Worm (Caenorhabditis elegans) whole organism, young adult: ENCODE measurements around the gene srw-54.

Experiments used
- B0019.2 ChIP-seq: fragments of 200-800 bp; sonication (Bioruptor generic); conservative IDR thresholded peaks from 2 replicates; pipeline ENCODE4 v1.3.6; 2022; ENCODE audit warnings: missing genetic modification reagents, missing genetic modification characterization, missing compliant biosample characterization
- C06A6.2 ChIP-seq: fragments of 200-800 bp; sonication (Bioruptor generic); conservative IDR thresholded peaks from 2 replicates; pipeline ENCODE4 v1.3.6; 2022; ENCODE audit warnings: missing genetic modification characterization, missing compliant biosample characterization
- F10E7.11 ChIP-seq: sonication (generic microtip); optimal IDR thresholded peaks from 2 replicates; lab custom pipeline; 2017; ENCODE audit warnings: mild to moderate bottlenecking, missing genetic modification characterization, moderate library complexity, missing compliant biosample characterization
- F23B12.7 ChIP-seq: sonication (generic microtip); optimal IDR thresholded peaks from 2 replicates; lab custom pipeline; 2017; ENCODE audit warnings: missing genetic modification characterization, mild to moderate bottlenecking, missing compliant biosample characterization, antibody characterized with exemption, moderate library complexity; ENCODE audit not compliant: insufficient read depth
- F37B4.10 ChIP-seq: fragments of 200-800 bp; sonication (Bioruptor generic); IDR thresholded peaks from 2 replicates; pipeline ENCODE4 v1.3.6; 2022; ENCODE audit warnings: missing genetic modification characterization, missing compliant biosample characterization
- F39B2.1 ChIP-seq: fragments of 200-800 bp; sonication (Bioruptor generic); IDR thresholded peaks from 2 replicates; pipeline ENCODE4 v1.3.6; 2022; ENCODE audit warnings: missing genetic modification reagents, missing genetic modification characterization, missing compliant biosample characterization
- F57A8.1 ChIP-seq: fragments of 200-800 bp; sonication (Bioruptor generic); optimal IDR thresholded peaks from 2 replicates; lab custom pipeline; 2018; ENCODE audit warnings: mild to moderate bottlenecking, missing genetic modification characterization, moderate library complexity, missing compliant biosample characterization
- K12H6.12 ChIP-seq: fragments of 200-800 bp; sonication (Bioruptor generic); optimal IDR thresholded peaks from 2 replicates; lab custom pipeline; 2018; ENCODE audit warnings: mild to moderate bottlenecking, missing genetic modification characterization, missing compliant biosample characterization
- Y53F4B.3 ChIP-seq: fragments of 200-800 bp; sonication (Bioruptor generic); IDR thresholded peaks from 2 replicates; pipeline ENCODE4 v1.3.6; 2022; ENCODE audit warnings: missing genetic modification reagents, missing genetic modification characterization, missing compliant biosample characterization
- Y53G8AR.9 ChIP-seq: fragments of 200-800 bp; sonication (Bioruptor generic); conservative IDR thresholded peaks from 2 replicates; pipeline ENCODE4 v1.3.6; 2022; ENCODE audit warnings: missing genetic modification reagents, missing genetic modification characterization, missing compliant biosample characterization
- Y79H2A.3 ChIP-seq: fragments of 200-800 bp; sonication (Bioruptor generic); conservative IDR thresholded peaks from 2 replicates; pipeline ENCODE4 v1.3.6; 2022; ENCODE audit warnings: missing genetic modification reagents, missing genetic modification characterization, missing compliant biosample characterization
- ama-1 ChIP-seq, 3 experiments: fragments of 150-350 bp in 1 of 3; sonication (generic microtip) in 2 of 3; optimal IDR thresholded peaks; 2 replicates each; lab custom pipeline; 2014 to 2018; ENCODE audit warnings: missing biosample characterization in 2 of 3, missing genetic modification characterization in 2 of 3, missing genetic modification reagents in 2 of 3
- aptf-3 ChIP-seq: fragments of 200-800 bp; sonication (Bioruptor generic); IDR thresholded peaks from 2 replicates; pipeline ENCODE4 v1.3.6; 2022; ENCODE audit warnings: missing genetic modification characterization, missing compliant biosample characterization
- cebp-1 ChIP-seq, 2 experiments: fragments of 200-800 bp in 1 of 2; sonication (Bioruptor generic) in 1 of 2; sonication (generic microtip) in 1 of 2; IDR thresholded peaks in 1 of 2; optimal IDR thresholded peaks in 1 of 2; 2 replicates each; pipeline versions ENCODE4 v1.3.6 to Lab custom; 2017 to 2022; ENCODE audit warnings: missing compliant biosample characterization in 2 of 2, missing genetic modification characterization in 2 of 2, mild to moderate bottlenecking in 1 of 2, missing genetic modification reagents in 1 of 2, moderate library complexity in 1 of 2
- ceh-27 ChIP-seq: fragments of 200-800 bp; sonication (Bioruptor generic); optimal IDR thresholded peaks from 2 replicates; lab custom pipeline; 2018; ENCODE audit warnings: mild to moderate bottlenecking, missing genetic modification characterization, moderate library complexity, missing compliant biosample characterization
- ceh-58 ChIP-seq: fragments of 200-800 bp; sonication (Bioruptor generic); IDR thresholded peaks from 2 replicates; pipeline ENCODE4 v1.3.6; 2022; ENCODE audit warnings: missing genetic modification characterization, missing compliant biosample characterization
- ceh-91 ChIP-seq: fragments of 200-800 bp; sonication (Bioruptor generic); IDR thresholded peaks from 2 replicates; pipeline ENCODE4 v1.3.6; 2022; ENCODE audit warnings: missing genetic modification reagents, missing genetic modification characterization, missing compliant biosample characterization
- ekl-4 ChIP-seq: fragments of 200-800 bp; sonication (Bioruptor generic); IDR thresholded peaks from 2 replicates; pipeline ENCODE4 v1.3.6; 2022; ENCODE audit warnings: missing genetic modification reagents, missing genetic modification characterization, missing compliant biosample characterization
- ets-4 ChIP-seq: fragments of 200-800 bp; sonication (Bioruptor generic); optimal IDR thresholded peaks from 2 replicates; lab custom pipeline; 2018; ENCODE audit warnings: mild to moderate bottlenecking, missing genetic modification characterization, missing compliant biosample characterization
- hlh-12 ChIP-seq: sonication (generic microtip); optimal IDR thresholded peaks from 2 replicates; lab custom pipeline; 2016; ENCODE audit warnings: missing genetic modification characterization, missing compliant biosample characterization
- hmg-20 ChIP-seq: fragments of 200-800 bp; sonication (Bioruptor generic); IDR thresholded peaks from 2 replicates; pipeline ENCODE4 v1.3.6; 2022; ENCODE audit warnings: missing genetic modification reagents, missing genetic modification characterization, missing compliant biosample characterization
- let-526 ChIP-seq: fragments of 200-800 bp; sonication (Bioruptor generic); IDR thresholded peaks from 2 replicates; pipeline ENCODE4 v1.3.6; 2022; ENCODE audit warnings: missing genetic modification reagents, missing genetic modification characterization, missing compliant biosample characterization
- lin-35 ChIP-seq, 3 experiments: fragments of 150-350 bp in 2 of 3; sonication (generic microtip) in 1 of 3; optimal IDR thresholded peaks; 2 replicates each; lab custom pipeline; 2014 to 2018; ENCODE audit warnings: missing biosample characterization in 3 of 3, missing genetic modification characterization in 3 of 3, missing genetic modification reagents in 3 of 3
- lin-40 ChIP-seq: sonication (generic microtip); optimal IDR thresholded peaks from 2 replicates; lab custom pipeline; 2016; ENCODE audit warnings: missing genetic modification characterization, mild to moderate bottlenecking, missing compliant biosample characterization, missing genotype, missing genetic modification reagents
- lin-54 ChIP-seq: fragments of 200-800 bp; sonication (Bioruptor generic); optimal IDR thresholded peaks from 2 replicates; lab custom pipeline; 2018; ENCODE audit warnings: mild to moderate bottlenecking, missing genetic modification characterization, missing compliant biosample characterization
- lsl-1 ChIP-seq: fragments of 200-800 bp; sonication (Bioruptor generic); optimal IDR thresholded peaks from 2 replicates; lab custom pipeline; 2018; ENCODE audit warnings: mild to moderate bottlenecking, missing genetic modification characterization, moderate library complexity, missing compliant biosample characterization
- madf-3 ChIP-seq: fragments of 200-800 bp; sonication (Bioruptor generic); IDR thresholded peaks from 2 replicates; pipeline ENCODE4 v1.3.6; 2022; ENCODE audit warnings: missing genetic modification reagents, missing genetic modification characterization, missing compliant biosample characterization
- madf-6 ChIP-seq: fragments of 200-800 bp; sonication (Bioruptor generic); IDR thresholded peaks from 2 replicates; pipeline ENCODE4 v1.3.6; 2022; ENCODE audit warnings: missing genetic modification reagents, missing genetic modification characterization, missing compliant biosample characterization
- mxl-1 ChIP-seq: sonication (generic microtip); optimal IDR thresholded peaks from 2 replicates; lab custom pipeline; 2016; ENCODE audit warnings: missing genetic modification characterization, missing compliant biosample characterization
- nfya-2 ChIP-seq: fragments of 200-800 bp; sonication (Bioruptor generic); IDR thresholded peaks from 2 replicates; pipeline ENCODE4 v1.3.6; 2022; ENCODE audit warnings: missing genetic modification reagents, missing genetic modification characterization, missing compliant biosample characterization
- nhr-179 ChIP-seq: sonication (generic microtip); optimal IDR thresholded peaks from 2 replicates; lab custom pipeline; 2016; ENCODE audit warnings: mild to moderate bottlenecking, missing genetic modification characterization, missing compliant biosample characterization
- nhr-27 ChIP-seq: fragments of 200-800 bp; sonication (Bioruptor generic); optimal IDR thresholded peaks from 2 replicates; lab custom pipeline; 2018; ENCODE audit warnings: mild to moderate bottlenecking, missing genetic modification characterization, moderate library complexity, missing compliant biosample characterization
- nhr-80 ChIP-seq: sonication (generic microtip); optimal IDR thresholded peaks from 2 replicates; lab custom pipeline; 2016; ENCODE audit warnings: missing genetic modification characterization, missing compliant biosample characterization
- pha-4 ChIP-seq: fragments of 150-350 bp; sonication (generic microtip); optimal IDR thresholded peaks from 2 replicates; lab custom pipeline; 2014; ENCODE audit warnings: missing biosample characterization, missing genetic modification reagents, missing genetic modification characterization
- sea-2 ChIP-seq: fragments of 200-800 bp; sonication (Bioruptor generic); IDR thresholded peaks from 2 replicates; pipeline ENCODE4 v1.3.6; 2022; ENCODE audit warnings: missing genetic modification characterization, missing compliant biosample characterization
- snpc-1.3 ChIP-seq: sonication (generic microtip); optimal IDR thresholded peaks from 2 replicates; lab custom pipeline; 2017; ENCODE audit warnings: missing genetic modification characterization, mild to moderate bottlenecking, missing compliant biosample characterization, antibody characterized with exemption, moderate library complexity, missing genotype, missing genetic modification reagents; ENCODE audit not compliant: insufficient read depth
- somi-1 ChIP-seq: fragments of 200-800 bp; sonication (Bioruptor generic); optimal IDR thresholded peaks from 2 replicates; lab custom pipeline; 2018; ENCODE audit warnings: mild to moderate bottlenecking, missing genetic modification characterization, missing compliant biosample characterization
- tbx-9 ChIP-seq: sonication (generic microtip); optimal IDR thresholded peaks from 2 replicates; lab custom pipeline; 2016; ENCODE audit warnings: borderline replicate concordance, missing genetic modification characterization, inconsistent platforms, missing compliant biosample characterization
- unc-130 ChIP-seq: sonication (generic microtip); optimal IDR thresholded peaks from 2 replicates; lab custom pipeline; 2016; ENCODE audit warnings: missing genetic modification reagents, missing genetic modification characterization, missing compliant biosample characterization
- unc-62 ChIP-seq: fragments of 150-350 bp; optimal IDR thresholded peaks from 2 replicates; lab custom pipeline; 2014; ENCODE audit warnings: missing biosample characterization, missing genetic modification reagents, missing genetic modification characterization
- xnd-1 ChIP-seq: sonication (generic microtip); optimal IDR thresholded peaks from 2 replicates; lab custom pipeline; 2016; ENCODE audit warnings: missing genotype, missing genetic modification reagents, missing genetic modification characterization, missing compliant biosample characterization
- zim-3 ChIP-seq: sonication (generic microtip); optimal IDR thresholded peaks from 2 replicates; lab custom pipeline; 2017; ENCODE audit warnings: mild to moderate bottlenecking, missing genetic modification characterization, moderate library complexity, missing compliant biosample characterization
- ztf-22 ChIP-seq: fragments of 200-800 bp; sonication (Bioruptor generic); optimal IDR thresholded peaks from 2 replicates; lab custom pipeline; 2018; ENCODE audit warnings: mild to moderate bottlenecking, missing genetic modification characterization, moderate library complexity, missing compliant biosample characterization
- ztf-28 ChIP-seq: fragments of 200-800 bp; sonication (Bioruptor generic); IDR thresholded peaks from 2 replicates; pipeline ENCODE4 v1.3.6; 2022; ENCODE audit warnings: missing genetic modification reagents, missing genetic modification characterization, missing compliant biosample characterization
- ztf-6 ChIP-seq: fragments of 200-800 bp; sonication (Bioruptor generic); IDR thresholded peaks from 2 replicates; pipeline ENCODE4 v1.3.6; 2022; ENCODE audit warnings: missing genetic modification reagents, missing genetic modification characterization, missing compliant biosample characterization

Gene srw-54

ce11 chrV:16591992-16592798 lies 18.9 kb upstream of the srw-54 start, which contains the start of gene srh-269 (continued):
- TF ChIP-seq snpc-1.3 (tag; lab: Kevin White, UChicago) = peak; percentile 72
- TF ChIP-seq F57A8.1 (GFP tag; lab: Kevin White, UChicago) = no peak
- peak; percentile 96 for TF ChIP-seq Y53G8AR.9 (GFP tag; lab: Robert Waterston, UW)
- TF ChIP-seq Y79H2A.3 = no peak
- TF ChIP-seq lin-40 = no peak
- no peak for TF ChIP-seq pha-4 (tag; lab: Kevin White, UChicago)
- peak; percentile 58 for TF ChIP-seq madf-6
- TF ChIP-seq madf-3 (GFP tag; lab: Robert Waterston, UW) = peak; percentile 85
- TF ChIP-seq hmg-20 (GFP tag; lab: Robert Waterston, UW) = peak; percentile 35; the same call in 1 of the 2 replicates
- TF ChIP-seq nfya-2 (GFP tag; lab: Robert Waterston, UW) = no peak
- peak; percentile 87 for TF ChIP-seq let-526 (GFP tag; lab: Robert Waterston, UW)
- TF ChIP-seq sea-2 (GFP tag; lab: Robert Waterston, UW) = 0 out of 2 replicates have a peak, but pooled peaks have one; percentile 55
- peak; percentile 77 for TF ChIP-seq lin-54 (GFP tag; lab: Kevin White, UChicago)
- TF ChIP-seq nhr-80 (tag; lab: Kevin White, UChicago) = peak; percentile 88
- TF ChIP-seq ceh-58 (GFP tag; lab: Robert Waterston, UW) = peak; percentile 88; the same call in 1 of the 2 replicates
- TF ChIP-seq somi-1 (GFP tag; lab: Kevin White, UChicago) = peak; percentile 74
- peak; percentile 27 for TF ChIP-seq hlh-12 (tag; lab: Kevin White, UChicago)
- TF ChIP-seq Y53F4B.3 (GFP tag; lab: Robert Waterston, UW) = no peak
- 0 out of 2 replicates have a peak, but pooled peaks have one; percentile 74 for TF ChIP-seq aptf-3 (GFP tag; lab: Robert Waterston, UW)
- peak in 1 of 3 experiments; percentile 46 for TF ChIP-seq lin-35 (GFP tag; optimal IDR thresholded peaks at IDR 0.05; lab: Kevin White, UChicago)
- peak; percentile 79 for TF ChIP-seq ama-1 (optimal IDR thresholded peaks at IDR 0.05; lab: Kevin White, UChicago)
- TF ChIP-seq ama-1 (GFP tag; optimal IDR thresholded peaks at IDR 0.05; lab: Kevin White, UChicago) = peak in 1 of 2 experiments; percentile 54
- TF ChIP-seq unc-62 (GFP tag; lab: Kevin White, UChicago) = no peak
- peak; percentile 85 for TF ChIP-seq F10E7.11 (tag; lab: Kevin White, UChicago)
- TF ChIP-seq ztf-22 (GFP tag; lab: Kevin White, UChicago) = no peak
- TF ChIP-seq ceh-91 (GFP tag; lab: Robert Waterston, UW) = no peak
- peak; percentile 56; the same call in 1 of the 2 replicates for TF ChIP-seq cebp-1 (GFP tag; IDR thresholded peaks at IDR 0.05; lab: Robert Waterston, UW)
- TF ChIP-seq cebp-1 (tag; optimal IDR thresholded peaks at IDR 0.05; lab: Kevin White, UChicago) = peak; percentile 84
- TF ChIP-seq ztf-6 (GFP tag; lab: Robert Waterston, UW) = 0 out of 2 replicates have a peak, but pooled peaks have one; percentile 6
- TF ChIP-seq mxl-1 (tag; lab: Kevin White, UChicago) = peak; percentile 56
- TF ChIP-seq xnd-1 (tag; lab: Kevin White, UChicago) = no peak
- peak; percentile 77 for TF ChIP-seq C06A6.2 (GFP tag; lab: Robert Waterston, UW)
- TF ChIP-seq unc-130 (GFP tag; lab: Kevin White, UChicago) = peak; percentile 68
- no peak for TF ChIP-seq nhr-27 (tag; lab: Kevin White, UChicago)
- no peak for TF ChIP-seq B0019.2 (GFP tag; lab: Robert Waterston, UW)
- 0 out of 2 replicates have a peak, but pooled peaks have one; percentile 22 for TF ChIP-seq F37B4.10
- peak; percentile 28 for TF ChIP-seq K12H6.12 (tag; lab: Kevin White, UChicago)
- peak; percentile 20 for TF ChIP-seq lsl-1
- peak; percentile 91 for TF ChIP-seq ets-4 (GFP tag; lab: Kevin White, UChicago)
- peak; percentile 76; the same call in 1 of the 2 replicates for TF ChIP-seq ztf-28 (GFP tag; lab: Robert Waterston, UW)
- TF ChIP-seq F23B12.7 (tag; lab: Kevin White, UChicago) = no peak
- TF ChIP-seq ekl-4 (GFP tag; lab: Robert Waterston, UW) = peak; percentile 87
- TF ChIP-seq ceh-27 (GFP tag; lab: Kevin White, UChicago) = peak; percentile 56
- no peak for TF ChIP-seq F39B2.1 (GFP tag; lab: Robert Waterston, UW)
- no peak for TF ChIP-seq nhr-179 (tag; lab: Kevin White, UChicago)
- TF ChIP-seq zim-3 = peak; percentile 86
- TF ChIP-seq tbx-9 (tag; lab: Kevin White, UChicago) = peak; percentile 46
